Worm (Caenorhabditis elegans): Measurements from ENCODE around the gene F18G5.1.

- TF ChIP-seq nhr-76 (tag; optimal IDR thresholded peaks at IDR 0.05) (no peak), unc-62 (GFP tag; optimal IDR thresholded peaks at IDR 0.05) (no peak), elt-3 (tag; optimal IDR thresholded peaks at IDR 0.05) (no peak), nhr-237 (tag; optimal IDR thresholded peaks at IDR 0.05) (no peak), flh-1 (GFP tag; optimal IDR thresholded peaks at IDR 0.05) (no peak), nhr-12 (tag; optimal IDR thresholded peaks at IDR 0.05) (no peak), unc-120 (tag; optimal IDR thresholded peaks at IDR 0.05; ENCODE audit: poor library complexity, severe bottlenecking) (no peak), lin-13 (tag; optimal IDR thresholded peaks at IDR 0.05) (no peak)
These were observed 4.6 kb downstream of the F18G5.1 start, which contains the start of gene F18G5.6 for ce11 chrX:9264231-9264630.

All from whole organism, mixed stage, embryonic.